Fruit fly (Drosophila melanogaster) whole organism, prepupa: ENCODE data around the gene CG9302.
A peak's percentile ranks its signal among the peaks of the same experiment; 100 is the strongest.

Experiments used
- CG34406 ChIP-seq: fragments of 200-800 bp; sonication (Bioruptor generic); optimal IDR thresholded peaks from 3 replicates; lab custom pipeline; 2016; ENCODE audit warnings: missing biosample characterization, missing genetic modification characterization
- CG6854 ChIP-seq: fragments of 200-800 bp; sonication (Bioruptor generic); optimal IDR thresholded peaks from 2 replicates; lab custom pipeline; 2017; ENCODE audit warnings: missing biosample characterization, mild to moderate bottlenecking, missing genetic modification characterization
- CG9139 ChIP-seq: fragments of 200-800 bp; sonication (Bioruptor generic); optimal IDR thresholded peaks from 3 replicates; lab custom pipeline; 2017; ENCODE audit warnings: missing biosample characterization, mild to moderate bottlenecking, missing genetic modification characterization
- Lpt ChIP-seq: fragments of 200-800 bp; sonication (Bioruptor generic); optimal IDR thresholded peaks from 3 replicates; lab custom pipeline; 2016; ENCODE audit warnings: missing biosample characterization, missing genetic modification characterization
- acj6 ChIP-seq: fragments of 200-800 bp; sonication (Bioruptor generic); optimal IDR thresholded peaks from 3 replicates; lab custom pipeline; 2016; ENCODE audit warnings: missing biosample characterization, missing genetic modification characterization
- salr ChIP-seq, 2 experiments: fragments of 200-800 bp; sonication (Bioruptor generic); optimal IDR thresholded peaks; 3 replicates each; lab custom pipeline; 2016 to 2018; ENCODE audit warnings: missing biosample characterization in 2 of 2, missing genetic modification characterization in 2 of 2, mild to moderate bottlenecking in 1 of 2
- spab ChIP-seq: fragments of 200-800 bp; sonication (Bioruptor generic); optimal IDR thresholded peaks from 2 replicates; lab custom pipeline; 2017; ENCODE audit warnings: missing biosample characterization, mild to moderate bottlenecking, missing genetic modification characterization, missing genetic modification reagents

DNA sequence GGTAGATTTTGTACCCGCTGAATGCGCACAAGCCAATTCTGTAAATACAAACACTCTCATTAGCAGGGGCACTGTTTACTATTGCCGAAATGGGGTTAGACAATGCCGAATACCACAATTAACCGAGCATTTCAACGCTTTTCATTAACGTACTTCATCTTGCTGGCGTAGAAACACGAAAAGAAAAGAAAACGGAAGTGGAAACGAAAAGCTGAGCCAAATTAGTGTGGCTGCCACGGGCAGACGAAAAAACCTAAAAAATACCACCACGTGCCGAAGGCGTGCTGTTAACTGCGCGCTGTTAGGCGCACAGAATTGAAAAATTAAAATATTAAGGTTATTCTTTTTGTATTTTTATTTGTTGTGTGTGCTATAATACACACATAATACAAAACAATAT is 16.6 kb upstream of the CG9302 start, which contains the start of gene RpL24:
- peak; percentile 70 for TF ChIP-seq spab (GFP tag; lab: Kevin White, UChicago)
- peak; percentile 98 for TF ChIP-seq CG6854 (GFP tag; lab: Kevin White, UChicago)
- peak; percentile 23 for TF ChIP-seq Lpt (GFP tag; lab: Kevin White, UChicago)
- peak; percentile 85 for TF ChIP-seq acj6 (GFP tag; lab: Kevin White, UChicago)
- peak; percentile 19 to 91 for TF ChIP-seq salr (GFP tag; optimal IDR thresholded peaks at IDR 0.05; lab: Kevin White, UChicago)
- TF ChIP-seq CG34406 = peak; percentile 86
- TF ChIP-seq CG9139 (GFP tag; lab: Kevin White, UChicago) = peak; percentile 87
